Worm (Caenorhabditis elegans): ENCODE data around the gene his-39.

The his-39 gene

DNA sequence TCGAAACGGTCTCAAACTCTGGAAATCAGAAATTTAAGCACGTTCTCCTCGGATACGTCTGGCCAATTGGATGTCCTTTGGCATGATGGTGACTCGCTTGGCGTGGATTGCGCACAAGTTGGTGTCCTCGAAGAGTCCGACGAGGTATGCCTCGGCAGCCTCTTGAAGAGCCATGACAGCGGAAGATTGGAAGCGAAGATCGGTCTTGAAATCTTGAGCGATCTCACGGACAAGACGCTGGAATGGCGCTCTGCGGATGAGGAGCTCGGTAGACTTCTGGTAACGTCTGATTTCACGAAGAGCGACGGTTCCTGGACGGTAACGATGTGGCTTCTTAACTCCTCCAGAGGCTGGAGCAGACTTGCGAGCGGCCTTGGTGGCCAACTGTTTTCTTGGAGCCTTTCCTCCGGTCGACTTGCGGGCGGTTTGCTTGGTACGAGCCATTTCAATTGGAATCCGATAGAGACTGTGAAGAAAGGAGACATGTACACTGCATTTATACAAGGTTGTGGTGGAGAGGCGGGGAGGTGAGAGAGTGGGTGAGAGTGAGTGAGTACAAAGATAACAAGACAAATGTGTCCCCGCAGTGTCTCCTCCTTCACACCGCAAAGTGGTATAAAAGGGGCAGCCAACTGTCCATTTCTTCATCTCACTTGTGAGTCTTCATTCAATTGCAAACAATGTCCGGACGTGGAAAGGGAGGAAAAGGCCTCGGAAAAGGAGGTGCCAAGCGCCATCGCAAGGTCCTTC is 1.6 kb upstream of the his-39 start, which contains the start of the genes his-6 and his-5:
Gene his-6, minus strand, starts transcription at position 444 of the 750 bp plus-strand sequence.
Gene his-5, plus strand, starts transcription at position 681 of the 750 bp plus-strand sequence.
- TF ChIP-seq elt-2 (tag; optimal IDR thresholded peaks at IDR 0.05) (peak; percentile 23), nhr-43 (tag; optimal IDR thresholded peaks at IDR 0.05; ENCODE audit: poor library complexity, severe bottlenecking) (peak; percentile 26), nhr-25 (tag; optimal IDR thresholded peaks at IDR 0.05) (peak; percentile 50)

- TF ChIP-seq unc-62 (GFP tag; optimal IDR thresholded peaks at IDR 0.05) (no peak), daf-12 (tag; optimal IDR thresholded peaks at IDR 0.05) (no peak), nhr-67 (tag; optimal IDR thresholded peaks at IDR 0.05) (no peak), lsy-12 (tag; optimal IDR thresholded peaks at IDR 0.05) (no peak), hmg-11 (tag; optimal IDR thresholded peaks at IDR 0.05) (no peak), egl-5 (tag; optimal IDR thresholded peaks at IDR 0.05) (no peak), zag-1 (tag; optimal IDR thresholded peaks at IDR 0.05) (no peak), ztf-11 (tag; optimal IDR thresholded peaks at IDR 0.05) (no peak)
These were observed 718 bp downstream of the his-39 start, which contains the start of gene otpl-4 for ce11 chrV:8537031-8537430. otpl-4 (plus strand) TSS chrV:8537331.

- TF ChIP-seq elt-2 (tag; optimal IDR thresholded peaks at IDR 0.05) (no peak), tbx-2 (tag; optimal IDR thresholded peaks at IDR 0.05) (no peak), pqm-1 (tag; optimal IDR thresholded peaks at IDR 0.05) (no peak)
These were observed 9.4 kb downstream of the his-39 start, which contains the start of the genes slc-17.8 and asns-1 for ce11 chrV:8545531-8546224. slc-17.8 (minus strand) TSS chrV:8545581. asns-1 (plus strand) TSS chrV:8546174.

DNA sequence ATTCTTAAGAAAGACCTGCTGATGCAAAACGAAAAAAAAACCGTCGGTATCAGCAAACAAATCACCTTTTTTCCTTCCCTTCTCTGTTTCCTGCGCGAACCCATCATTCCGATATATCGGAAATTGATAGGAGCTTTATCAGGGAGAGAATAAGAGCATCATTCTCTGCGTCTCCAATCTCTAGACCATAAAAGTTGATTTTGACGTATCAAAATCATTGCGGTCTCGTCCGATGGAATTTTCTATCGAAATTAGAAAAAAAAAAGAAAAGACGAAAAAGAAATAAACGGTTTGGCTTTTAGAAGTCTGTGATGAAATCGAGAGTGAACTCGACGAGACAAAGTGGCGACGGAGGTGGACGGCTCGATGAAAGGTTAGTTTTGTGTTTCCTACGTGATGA is 12.7 kb downstream of the his-39 start, which contains the start of gene stdh-4:
Gene stdh-4, plus strand, starts transcription at position 301 of the 400 bp plus-strand sequence.
- TF ChIP-seq pha-4 (tag; optimal IDR thresholded peaks at IDR 0.05): no peak
- no peak for TF ChIP-seq ZK546.5 (tag; optimal IDR thresholded peaks at IDR 0.05)
- TF ChIP-seq tbx-2 (tag; optimal IDR thresholded peaks at IDR 0.05): no peak
- TF ChIP-seq lsy-12 (tag; optimal IDR thresholded peaks at IDR 0.05): no peak
- no peak for TF ChIP-seq fkh-2 (tag; optimal IDR thresholded peaks at IDR 0.05)
- TF ChIP-seq nhr-12 (tag; optimal IDR thresholded peaks at IDR 0.05): no peak
- no peak for TF ChIP-seq snpc-4 (tag; optimal IDR thresholded peaks at IDR 0.05)
- TF ChIP-seq nhr-11 (tag; optimal IDR thresholded peaks at IDR 0.05): no peak
- TF ChIP-seq unc-39 (tag; optimal IDR thresholded peaks at IDR 0.05): no peak
- TF ChIP-seq lin-15B (tag; optimal IDR thresholded peaks at IDR 0.05): no peak
- TF ChIP-seq hmg-11 (tag; optimal IDR thresholded peaks at IDR 0.05): no peak
- TF ChIP-seq pqm-1 (tag; optimal IDR thresholded peaks at IDR 0.05): no peak
- TF ChIP-seq nhr-25 (tag; optimal IDR thresholded peaks at IDR 0.05): no peak
- no peak for TF ChIP-seq R02D3.7 (tag; optimal IDR thresholded peaks at IDR 0.05)
- TF ChIP-seq ceh-9 (tag; optimal IDR thresholded peaks at IDR 0.05): no peak
- no peak for TF ChIP-seq nfya-1 (tag; optimal IDR thresholded peaks at IDR 0.05; ENCODE audit: insufficient read depth)
- TF ChIP-seq nhr-237 (tag; optimal IDR thresholded peaks at IDR 0.05): no peak
- TF ChIP-seq ceh-28 (tag; optimal IDR thresholded peaks at IDR 0.05): no peak
- TF ChIP-seq egl-27 (tag; optimal IDR thresholded peaks at IDR 0.05): no peak
- no peak for TF ChIP-seq sea-2 (GFP tag; optimal IDR thresholded peaks at IDR 0.05)

ce11 chrV:8552460-8552859 is 16.1 kb downstream of the his-39 start, which contains the start of gene acr-15:
acr-15 (plus strand) TSS chrV:8552695.
- TF ChIP-seq egl-5 (tag; optimal IDR thresholded peaks at IDR 0.05) (peak; percentile 97), ceh-16 (tag; optimal IDR thresholded peaks at IDR 0.05) (no peak)

DNA sequence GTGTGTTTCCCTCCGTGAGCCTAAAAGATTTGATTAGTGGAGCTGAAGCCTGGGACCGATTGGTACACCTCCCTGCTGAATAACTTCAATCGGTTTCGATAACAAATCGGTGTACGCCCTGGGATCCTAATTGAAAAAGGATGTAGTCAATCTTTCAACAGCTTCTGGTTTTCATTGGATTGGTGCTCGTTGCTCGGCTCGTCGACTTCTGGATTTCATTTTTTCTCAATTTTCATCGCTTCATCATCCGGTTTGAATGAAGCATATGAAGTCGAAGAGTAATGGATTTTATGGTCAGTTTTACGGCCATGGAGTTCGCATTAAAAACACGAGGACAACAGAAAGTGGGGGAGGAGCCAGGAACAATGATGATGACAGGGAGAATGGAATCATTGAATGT is 19.6 kb downstream of the his-39 start:
- no peak for TF ChIP-seq nhr-67 (tag; optimal IDR thresholded peaks at IDR 0.05)
- TF ChIP-seq daf-12 (tag; optimal IDR thresholded peaks at IDR 0.05): no peak
- no peak for TF ChIP-seq eor-1 (tag; optimal IDR thresholded peaks at IDR 0.05)
- no peak for TF ChIP-seq lin-15B (tag; optimal IDR thresholded peaks at IDR 0.05)
- no peak for TF ChIP-seq nfya-1 (tag; optimal IDR thresholded peaks at IDR 0.05; ENCODE audit: insufficient read depth)
- TF ChIP-seq zag-1 (tag; optimal IDR thresholded peaks at IDR 0.05): no peak
- TF ChIP-seq ama-1 (optimal IDR thresholded peaks at IDR 0.05): no peak
- no peak for TF ChIP-seq unc-39 (tag; optimal IDR thresholded peaks at IDR 0.05)
- TF ChIP-seq lsy-12 (tag; optimal IDR thresholded peaks at IDR 0.05): no peak
- TF ChIP-seq fos-1 (tag; optimal IDR thresholded peaks at IDR 0.05): no peak
- no peak for TF ChIP-seq unc-62 (GFP tag; optimal IDR thresholded peaks at IDR 0.05)

All from whole organism, L3 larva.